Fruit fly (Drosophila melanogaster): ENCODE data around the gene CG14605.
A peak's percentile ranks its signal among the peaks of the same experiment; 100 is the strongest.

The CG14605 gene

DNA sequence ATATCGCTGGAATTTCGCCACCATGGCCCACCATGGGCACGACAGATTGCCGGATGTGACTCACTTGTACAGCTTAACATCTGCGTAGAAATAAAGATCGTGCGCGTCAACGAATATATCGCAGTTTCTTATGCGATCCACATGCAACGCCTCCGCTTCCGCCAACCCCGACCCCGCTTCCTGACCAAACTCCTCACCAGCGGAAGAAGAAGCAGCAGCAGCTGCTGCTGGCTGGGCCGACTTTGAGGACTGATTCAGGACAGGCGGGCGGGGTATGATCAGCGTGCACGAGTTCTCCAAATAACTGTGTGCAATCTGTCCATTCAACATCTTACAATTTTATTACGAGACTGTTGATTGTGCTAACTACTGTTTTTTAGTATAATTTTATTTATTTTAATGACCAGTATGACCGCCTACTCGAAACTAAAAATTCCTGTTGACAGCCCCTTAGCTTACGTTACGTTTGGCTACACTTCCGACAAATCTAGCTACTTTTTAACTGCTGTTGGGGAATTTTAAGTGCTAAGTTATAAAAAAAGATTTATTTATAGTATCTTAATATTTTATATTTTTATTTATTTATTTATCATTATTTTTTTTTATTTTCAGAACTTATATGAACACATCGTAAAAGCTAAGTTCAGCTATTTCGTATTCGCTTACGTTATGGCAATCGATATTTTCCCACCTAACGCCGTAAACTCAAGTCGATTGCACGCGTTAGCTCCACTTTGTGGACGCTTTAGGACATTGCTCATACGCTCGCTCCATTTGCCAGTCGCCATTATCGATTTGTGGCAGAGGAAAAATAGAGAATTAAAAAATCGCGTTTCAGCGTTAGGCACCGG lies 33.0 kb downstream of the CG14605 start, which contains the start of the genes CG10055 and lap (continued):
- TF ChIP-seq Lhr (GFP tag; optimal IDR thresholded peaks at IDR 0.05) (no peak), nerfin-1 (tag; optimal IDR thresholded peaks at IDR 0.05) (no peak), shn (GFP tag; optimal IDR thresholded peaks at IDR 0.05) (no peak), CG6813 (GFP tag; optimal IDR thresholded peaks at IDR 0.05) (no peak), YL-1 (GFP tag; optimal IDR thresholded peaks at IDR 0.05) (no peak), CG14441 (GFP tag; IDR thresholded peaks at IDR 0.05) (no peak), seq (GFP tag; IDR thresholded peaks at IDR 0.05) (no peak), peb (GFP tag; IDR thresholded peaks at IDR 0.05) (no peak), CG12236 (GFP tag; optimal IDR thresholded peaks at IDR 0.05) (no peak), Vsx1 (GFP tag; optimal IDR thresholded peaks at IDR 0.05) (no peak), her (GFP tag; optimal IDR thresholded peaks at IDR 0.05) (peak; percentile 99), CG12219 (GFP tag; optimal IDR thresholded peaks at IDR 0.05) (no peak), hkb (optimal IDR thresholded peaks at IDR 0.05) (no peak), hkb (GFP tag; IDR thresholded peaks at IDR 0.05) (no peak), CG2712 (tag; optimal IDR thresholded peaks at IDR 0.05) (no peak), CG34422 (GFP tag; IDR thresholded peaks at IDR 0.05) (peak; percentile 45; the same call in 1 of the 3 replicates), CG11093 (GFP tag; IDR thresholded peaks at IDR 0.05) (no peak), BEAF-32 (GFP tag; optimal IDR thresholded peaks at IDR 0.05) (peak; percentile 72), BtbVII (GFP tag; optimal IDR thresholded peaks at IDR 0.05) (no peak), Xbp1 (GFP tag; optimal IDR thresholded peaks at IDR 0.05) (no peak), CG16863 (GFP tag; optimal IDR thresholded peaks at IDR 0.05) (no peak), esg (GFP tag; conservative IDR thresholded peaks at IDR 0.05) (no peak), crol (GFP tag; IDR thresholded peaks at IDR 0.05) (peak; percentile 93), CG4617 (GFP tag; optimal IDR thresholded peaks at IDR 0.05; ENCODE audit: borderline replicate concordance) (peak; percentile 65), CG9437 (GFP tag; optimal IDR thresholded peaks at IDR 0.05) (peak; percentile 100), CG14860 (GFP tag; IDR thresholded peaks at IDR 0.05; ENCODE audit: partially characterized antibody) (peak; percentile 38; the same call in 1 of the 3 replicates), CG9817 (tag; optimal IDR thresholded peaks at IDR 0.05) (no peak), en (GFP tag; optimal IDR thresholded peaks at IDR 0.05) (no peak), Sry-δ (GFP tag; optimal IDR thresholded peaks at IDR 0.05) (peak; percentile 66), HLHmδ (GFP tag; optimal IDR thresholded peaks at IDR 0.05) (peak; percentile 4), Dref (GFP tag; IDR thresholded peaks at IDR 0.05) (peak; percentile 83), bbx (GFP tag; IDR thresholded peaks at IDR 0.05; ENCODE audit: partially characterized antibody) (peak; percentile 47; the same call in 1 of the 2 replicates), Bgb (GFP tag; IDR thresholded peaks at IDR 0.05; ENCODE audit: partially characterized antibody) (peak; percentile 57; the same call in 1 of the 2 replicates), CG13123 (GFP tag; optimal IDR thresholded peaks at IDR 0.05) (no peak), CG9727 (GFP tag; optimal IDR thresholded peaks at IDR 0.05) (peak; percentile 9), CG17328 (GFP tag; IDR thresholded peaks at IDR 0.05) (no peak), CG4730 (GFP tag; IDR thresholded peaks at IDR 0.05) (no peak), Myb (GFP tag; optimal IDR thresholded peaks at IDR 0.05) (no peak), zen2 (GFP tag; IDR thresholded peaks at IDR 0.05; ENCODE audit: partially characterized antibody) (no peak), run (tag; optimal IDR thresholded peaks at IDR 0.05) (no peak), sna (GFP tag; IDR thresholded peaks at IDR 0.05; ENCODE audit: partially characterized antibody) (no peak), Med (GFP tag) (peak; percentile 74), row (GFP tag; IDR thresholded peaks at IDR 0.05) (peak; percentile 50), slp2 (GFP tag; optimal IDR thresholded peaks at IDR 0.05) (no peak), CG12942 (GFP tag; optimal IDR thresholded peaks at IDR 0.05) (no peak), ewg (GFP tag; optimal IDR thresholded peaks at IDR 0.05) (no peak), CG1602 (GFP tag; optimal IDR thresholded peaks at IDR 0.05) (no peak), Dbx (GFP tag; IDR thresholded peaks at IDR 0.05) (no peak), lilli (GFP tag; optimal IDR thresholded peaks at IDR 0.05) (no peak)

Data from whole organism, embryonic.